Worm (Caenorhabditis elegans): Measurements from ENCODE around the gene T22B7.4.

ce11 chrX:5663537-5663936 lies 22.3 kb upstream of the T22B7.4 start, which contains the start of gene egl-13:
- TF ChIP-seq tbp1 (GFP tag; optimal IDR thresholded peaks at IDR 0.05) = no peak
- no peak for TF ChIP-seq lsl-1 (GFP tag; optimal IDR thresholded peaks at IDR 0.05)
- TF ChIP-seq rpc-1 (optimal IDR thresholded peaks at IDR 0.05) = no peak
- no peak for TF ChIP-seq rpc-1 (tag; optimal IDR thresholded peaks at IDR 0.05)
- TF ChIP-seq athp-1 (tag; optimal IDR thresholded peaks at IDR 0.05) = no peak
- TF ChIP-seq hlh-26 (GFP tag; conservative IDR thresholded peaks at IDR 0.05) = no peak
- no peak for TF ChIP-seq ama-1 (optimal IDR thresholded peaks at IDR 0.05)
- TF ChIP-seq ama-1 (GFP tag; optimal IDR thresholded peaks at IDR 0.05) = no peak
- no peak for TF ChIP-seq xnd-1 (tag; optimal IDR thresholded peaks at IDR 0.05)
